Fruit fly (Drosophila melanogaster) whole organism: Measurements from ENCODE around the gene Gdi.

Source experiments
- EcR ChIP-seq, 2 experiments: fragments of >200 bp; optimal IDR thresholded peaks; 2 replicates each; lab custom pipeline; 2017; ENCODE audit warnings: missing biosample characterization in 2 of 2, missing genetic modification characterization in 2 of 2, missing genetic modification reagents in 2 of 2
- pan ChIP-seq: fragments of >200 bp; optimal IDR thresholded peaks from 2 replicates; lab custom pipeline; 2017
- psq ChIP-seq: fragments of >200 bp; optimal IDR thresholded peaks from 2 replicates; lab custom pipeline; 2017
- usp ChIP-seq: fragments of >200 bp; optimal IDR thresholded peaks from 2 replicates; lab custom pipeline; 2017; ENCODE audit warnings: missing biosample characterization, missing genetic modification characterization, mixed read lengths

DNA sequence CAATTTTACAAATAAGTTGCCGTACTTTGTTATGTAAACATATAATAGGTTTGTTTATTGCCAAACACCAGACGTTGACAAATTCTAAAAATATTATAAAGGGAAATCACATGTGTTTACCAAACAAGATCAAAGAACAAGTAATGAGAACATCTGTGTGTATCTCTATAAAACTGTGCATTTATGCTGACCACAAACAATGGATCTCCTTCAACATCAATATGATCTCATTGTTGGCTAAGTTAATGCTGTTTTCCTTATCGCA lies 4.2 kb upstream of the Gdi start:
- no peak for TF ChIP-seq usp
- TF ChIP-seq psq (lab: Kevin White, UChicago), result no peak
- no peak for TF ChIP-seq pan (lab: Kevin White, UChicago)
- TF ChIP-seq EcR (GFP tag; optimal IDR thresholded peaks at IDR 0.05; lab: Kevin White, UChicago), result no peak
